Worm (Caenorhabditis elegans) whole organism, L4 larva: ENCODE measurements around the gene frm-7.

Experiments
- F10B5.3 ChIP-seq: sonication (generic microtip); optimal IDR thresholded peaks from 2 replicates; lab custom pipeline; 2016; ENCODE audit warnings: mild to moderate bottlenecking, missing genetic modification characterization, missing compliant biosample characterization
- F44E2.7 ChIP-seq: fragments of 200-800 bp; sonication (Bioruptor generic); IDR thresholded peaks from 2 replicates; pipeline ENCODE4 v2.1.2; 2022; ENCODE audit warnings: missing genetic modification characterization, missing compliant biosample characterization
- R02D3.7 ChIP-seq: fragments of 150-350 bp; sonication (generic microtip); optimal IDR thresholded peaks from 3 replicates; lab custom pipeline; 2014; ENCODE audit warnings: missing biosample characterization, missing genetic modification characterization
- T20F7.1 ChIP-seq: fragments of 200-800 bp; sonication (Bioruptor generic); optimal IDR thresholded peaks from 2 replicates; lab custom pipeline; 2018; ENCODE audit warnings: mild to moderate bottlenecking, missing genetic modification characterization, missing compliant biosample characterization
- ZK337.2 ChIP-seq: fragments of 200-800 bp; sonication (Bioruptor generic); IDR thresholded peaks from 2 replicates; pipeline ENCODE4 v1.3.6; 2022; ENCODE audit warnings: missing genetic modification reagents, missing genetic modification characterization, missing compliant biosample characterization
- aha-1 ChIP-seq: fragments of 150-350 bp; peaks from one replicate; lab custom pipeline; 2014; ENCODE audit warnings: missing biosample characterization, missing genetic modification characterization
- arid-1 ChIP-seq: fragments of 200-800 bp; sonication (Bioruptor generic); conservative IDR thresholded peaks from 2 replicates; pipeline ENCODE4 v1.3.6; 2022; ENCODE audit warnings: missing genetic modification reagents, missing genetic modification characterization, missing compliant biosample characterization
- cey-2 ChIP-seq: sonication (generic microtip); optimal IDR thresholded peaks from 3 replicates; lab custom pipeline; 2017; ENCODE audit warnings: missing genetic modification characterization, mild to moderate bottlenecking, missing compliant biosample characterization, antibody characterized with exemption, borderline replicate concordance; ENCODE audit not compliant: insufficient read depth
- daf-16 ChIP-seq, 3 experiments: sonication (generic microtip); optimal IDR thresholded peaks; 2 replicates each; lab custom pipeline; 2016 to 2017; ENCODE audit warnings: missing genetic modification characterization in 3 of 3, missing genetic modification reagents in 3 of 3, mild to moderate bottlenecking in 2 of 3, missing compliant biosample characterization in 2 of 3, missing biosample characterization in 1 of 3, moderate library complexity in 1 of 3
- daf-19 ChIP-seq: fragments of 200-800 bp; sonication (Bioruptor generic); conservative IDR thresholded peaks from 2 replicates; pipeline ENCODE4 v1.3.6; 2022; ENCODE audit warnings: missing genetic modification characterization, missing compliant biosample characterization
- dmd-6 ChIP-seq: fragments of 200-800 bp; sonication (Bioruptor generic); IDR thresholded peaks from 2 replicates; pipeline ENCODE4 v1.3.6; 2022; ENCODE audit warnings: missing genetic modification reagents, missing genetic modification characterization, missing compliant biosample characterization
- dmd-8 ChIP-seq: fragments of 200-800 bp; sonication (Bioruptor generic); IDR thresholded peaks from 2 replicates; pipeline ENCODE4 v1.3.6; 2022; ENCODE audit warnings: missing genetic modification characterization, missing compliant biosample characterization
- dmd-9 ChIP-seq: fragments of 200-800 bp; sonication (Bioruptor generic); IDR thresholded peaks from 2 replicates; pipeline ENCODE4 v1.3.6; 2022; ENCODE audit warnings: missing genetic modification reagents, missing genetic modification characterization, missing compliant biosample characterization
- dpl-1 ChIP-seq: fragments of 150-350 bp; optimal IDR thresholded peaks from 2 replicates; lab custom pipeline; 2014; ENCODE audit warnings: missing biosample characterization, missing genetic modification reagents, missing genetic modification characterization
- dve-1 ChIP-seq: sonication (generic microtip); optimal IDR thresholded peaks from 2 replicates; lab custom pipeline; 2017; ENCODE audit warnings: antibody characterized with exemption, mild to moderate bottlenecking, missing genetic modification characterization, missing compliant biosample characterization; ENCODE audit not compliant: insufficient read depth
- egl-43 ChIP-seq: fragments of 200-800 bp; sonication (Bioruptor generic); IDR thresholded peaks from 2 replicates; pipeline ENCODE4 v1.3.6; 2022; ENCODE audit warnings: missing genetic modification reagents, missing genetic modification characterization, missing compliant biosample characterization
- fkh-10 ChIP-seq: fragments of 150-350 bp; optimal IDR thresholded peaks from 2 replicates; lab custom pipeline; 2014; ENCODE audit warnings: missing biosample characterization, missing genetic modification reagents, missing genetic modification characterization
- hif-1 ChIP-seq, 2 experiments: sonication (generic microtip); optimal IDR thresholded peaks; 2 replicates each; lab custom pipeline; 2016 to 2017; ENCODE audit warnings: missing compliant biosample characterization in 2 of 2, missing genetic modification characterization in 2 of 2, missing genetic modification reagents in 2 of 2, missing genotype in 2 of 2, mild to moderate bottlenecking in 1 of 2
- hlh-11 ChIP-seq: fragments of 200-800 bp; sonication (Bioruptor generic); optimal IDR thresholded peaks from 2 replicates; lab custom pipeline; 2018; ENCODE audit warnings: mild to moderate bottlenecking, missing genetic modification characterization, missing compliant biosample characterization
- hmg-1.1 ChIP-seq: fragments of 200-800 bp; sonication (Bioruptor generic); IDR thresholded peaks from 2 replicates; pipeline ENCODE4 v1.3.6; 2022; ENCODE audit warnings: missing genetic modification reagents, missing genetic modification characterization, missing compliant biosample characterization
- jun-1 ChIP-seq: fragments of 150-350 bp; optimal IDR thresholded peaks from 2 replicates; lab custom pipeline; 2014; ENCODE audit warnings: missing biosample characterization, missing genetic modification reagents, missing genetic modification characterization
- lin-38 ChIP-seq: fragments of 200-800 bp; sonication (Bioruptor generic); IDR thresholded peaks from 2 replicates; pipeline ENCODE4 v1.3.6; 2022; ENCODE audit warnings: missing genetic modification reagents, missing genetic modification characterization, missing compliant biosample characterization
- lsy-2 ChIP-seq, 2 experiments: fragments of 150-350 bp in 1 of 2; sonication (generic microtip) in 1 of 2; optimal IDR thresholded peaks; 2 replicates each; lab custom pipeline; 2014 to 2017; ENCODE audit warnings: missing biosample characterization in 2 of 2, missing genetic modification characterization in 2 of 2
- mdl-1 ChIP-seq, 2 experiments: fragments of 150-350 bp in 1 of 2; sonication (generic microtip) in 1 of 2; optimal IDR thresholded peaks; 2 replicates each; lab custom pipeline; 2014 to 2017; ENCODE audit warnings: missing biosample characterization in 2 of 2, missing genetic modification characterization in 2 of 2
- mep-1 ChIP-seq: fragments of 150-350 bp; sonication (generic microtip); optimal IDR thresholded peaks from 3 replicates; lab custom pipeline; 2014; ENCODE audit warnings: missing biosample characterization, missing genetic modification characterization
- mes-2 ChIP-seq: sonication (generic microtip); optimal IDR thresholded peaks from 2 replicates; lab custom pipeline; 2016; ENCODE audit warnings: missing genotype, mild to moderate bottlenecking, missing genetic modification characterization, missing compliant biosample characterization; ENCODE audit not compliant: poor library complexity, severe bottlenecking
- nhr-10 ChIP-seq: fragments of 150-350 bp; optimal IDR thresholded peaks from 2 replicates; lab custom pipeline; 2014; ENCODE audit warnings: missing biosample characterization, missing genetic modification characterization
- nhr-102 ChIP-seq: sonication (generic microtip); optimal IDR thresholded peaks from 2 replicates; lab custom pipeline; 2016; ENCODE audit warnings: mild to moderate bottlenecking, missing genetic modification characterization, moderate library complexity, missing compliant biosample characterization
- nhr-28 ChIP-seq: fragments of 150-350 bp; optimal IDR thresholded peaks from 2 replicates; lab custom pipeline; 2014; ENCODE audit warnings: missing biosample characterization, missing genetic modification characterization
- nhr-48 ChIP-seq: sonication (generic microtip); optimal IDR thresholded peaks from 2 replicates; lab custom pipeline; 2016; ENCODE audit warnings: mild to moderate bottlenecking, missing genetic modification characterization, missing compliant biosample characterization
- nhr-6 ChIP-seq: fragments of 150-350 bp; optimal IDR thresholded peaks from 2 replicates; lab custom pipeline; 2014; ENCODE audit warnings: missing biosample characterization, missing genetic modification characterization
- nhr-76 ChIP-seq: fragments of 150-350 bp; optimal IDR thresholded peaks from 2 replicates; lab custom pipeline; 2014; ENCODE audit warnings: missing biosample characterization, missing genetic modification characterization
- nhr-77 ChIP-seq: fragments of 150-350 bp; optimal IDR thresholded peaks from 2 replicates; lab custom pipeline; 2014; ENCODE audit warnings: missing biosample characterization, missing genetic modification characterization
- php-3 ChIP-seq: fragments of 200-800 bp; sonication (Bioruptor generic); IDR thresholded peaks from 2 replicates; pipeline ENCODE4 v1.3.6; 2022; ENCODE audit warnings: missing genetic modification reagents, missing genetic modification characterization, missing compliant biosample characterization
- pqm-1 ChIP-seq: sonication (generic microtip); optimal IDR thresholded peaks from 2 replicates; lab custom pipeline; 2017; ENCODE audit warnings: missing biosample characterization, missing genetic modification characterization
- rbr-2 ChIP-seq: sonication (generic microtip); optimal IDR thresholded peaks from 2 replicates; lab custom pipeline; 2016; ENCODE audit warnings: missing genotype, missing genetic modification characterization, missing compliant biosample characterization
- spr-3 ChIP-seq: fragments of 200-800 bp; sonication (Bioruptor generic); optimal IDR thresholded peaks from 2 replicates; lab custom pipeline; 2018; ENCODE audit warnings: mild to moderate bottlenecking, missing genetic modification characterization, missing compliant biosample characterization
- tag-97 ChIP-seq: fragments of 200-800 bp; sonication (Bioruptor generic); IDR thresholded peaks from 2 replicates; pipeline ENCODE4 v1.3.6; 2022; ENCODE audit warnings: missing genetic modification characterization, missing compliant biosample characterization
- tra-1 ChIP-seq: fragments of 200-800 bp; sonication (Bioruptor generic); IDR thresholded peaks from 2 replicates; pipeline ENCODE4 v1.3.6; 2022; ENCODE audit warnings: missing genetic modification reagents, missing genetic modification characterization, missing compliant biosample characterization
- unc-130 ChIP-seq: sonication (generic microtip); optimal IDR thresholded peaks from 2 replicates; lab custom pipeline; 2016; ENCODE audit warnings: missing genetic modification reagents, missing genetic modification characterization, missing compliant biosample characterization
- unc-39 ChIP-seq: sonication (generic microtip); optimal IDR thresholded peaks from 2 replicates; lab custom pipeline; 2017; ENCODE audit warnings: missing biosample characterization, missing genetic modification characterization
- unc-62 ChIP-seq, 3 experiments: fragments of 150-350 bp in 1 of 3; sonication (generic microtip); optimal IDR thresholded peaks in 2 of 3; peaks in 1 of 3; 1 replicate in 1 of 3; 2 replicates in 2 of 3; lab custom pipeline; 2014 to 2017; ENCODE audit warnings: missing biosample characterization in 3 of 3, missing genetic modification characterization in 3 of 3, missing genetic modification reagents in 3 of 3, missing genotype in 1 of 3
- zag-1 ChIP-seq: fragments of 150-350 bp; optimal IDR thresholded peaks from 2 replicates; lab custom pipeline; 2014; ENCODE audit warnings: missing biosample characterization, missing genetic modification characterization
- zip-11 ChIP-seq: fragments of 200-800 bp; sonication (Bioruptor generic); IDR thresholded peaks from 2 replicates; pipeline ENCODE4 v1.3.6; 2022; ENCODE audit warnings: missing genetic modification characterization, missing compliant biosample characterization
- zip-2 ChIP-seq: fragments of 150-350 bp; optimal IDR thresholded peaks from 2 replicates; lab custom pipeline; 2014; ENCODE audit warnings: missing biosample characterization, missing genetic modification characterization

The frm-7 gene

ce11 chrV:12296794-12297193 lies 5.5 kb upstream of the frm-7 start (continued):
- no peak for TF ChIP-seq daf-19

DNA sequence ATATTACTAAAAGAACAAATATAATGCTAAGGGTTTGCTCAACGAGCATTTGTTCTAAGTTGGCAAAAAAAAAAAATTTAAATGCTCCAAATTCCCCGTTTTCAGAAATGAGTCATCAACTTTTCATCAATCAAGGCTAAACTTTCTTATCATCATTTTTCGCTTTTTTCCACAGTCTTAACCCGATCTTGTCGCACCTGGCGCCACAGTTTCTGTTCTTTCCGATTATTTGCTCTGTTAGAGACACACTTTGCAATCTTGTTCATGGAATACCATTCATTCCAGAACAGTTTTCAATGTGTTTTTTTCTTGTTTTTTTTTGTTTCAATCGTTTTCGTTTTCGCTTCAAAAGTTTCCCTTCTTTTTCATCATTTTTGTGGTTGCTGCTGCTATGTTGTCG lies 4.1 kb upstream of the frm-7 start:
- TF ChIP-seq cey-2 (no peak), zag-1 (tag; lab: Kevin White, UChicago) (no peak), nhr-28 (peak; percentile 48), nhr-76 (tag; lab: Kevin White, UChicago) (no peak), T20F7.1 (GFP tag; lab: Kevin White, UChicago) (no peak), php-3 (GFP tag; lab: Robert Waterston, UW) (no peak), ZK337.2 (no peak), unc-39 (tag; lab: Kevin White, UChicago) (no peak), dmd-6 (GFP tag; lab: Robert Waterston, UW) (peak; percentile 42; the same call in 1 of the 2 replicates), daf-16 (GFP tag; optimal IDR thresholded peaks at IDR 0.05; lab: Kevin White, UChicago) (no peak), daf-16 (tag; optimal IDR thresholded peaks at IDR 0.05; lab: Kevin White, UChicago) (peak; percentile 29), jun-1 (tag; lab: Kevin White, UChicago) (no peak), aha-1 (tag; lab: Kevin White, UChicago) (peak; percentile 70), hif-1 (tag; optimal IDR thresholded peaks at IDR 0.05; lab: Kevin White, UChicago) (no peak), unc-62 (GFP tag; optimal IDR thresholded peaks at IDR 0.05 in 1 of 2; lab: Kevin White, UChicago) (peak in 1 of 2 experiments; percentile 83), unc-62 (tag; optimal IDR thresholded peaks at IDR 0.05; lab: Kevin White, UChicago) (no peak), nhr-77 (no peak), nhr-10 (no peak), dpl-1 (no peak), hlh-11 (tag; lab: Kevin White, UChicago) (peak; percentile 10), lin-38 (GFP tag; lab: Robert Waterston, UW) (no peak), dve-1 (tag; lab: Kevin White, UChicago) (peak; percentile 40), pqm-1 (tag; lab: Kevin White, UChicago) (peak; percentile 83), F10B5.3 (tag; lab: Kevin White, UChicago) (no peak), tag-97 (GFP tag; lab: Robert Waterston, UW) (no peak), fkh-10 (GFP tag; lab: Kevin White, UChicago) (no peak), F44E2.7 (GFP tag; lab: Robert Waterston, UW) (no peak), lsy-2 (tag; optimal IDR thresholded peaks at IDR 0.05; lab: Kevin White, UChicago) (no peak), dmd-9 (GFP tag; lab: Robert Waterston, UW) (no peak), dmd-8 (no peak), mdl-1 (tag; optimal IDR thresholded peaks at IDR 0.05; lab: Kevin White, UChicago) (no peak), spr-3 (no peak), daf-19 (no peak), zip-2 (tag; lab: Kevin White, UChicago) (no peak), zip-11 (GFP tag; lab: Robert Waterston, UW) (no peak)

- peak; percentile 23 for TF ChIP-seq hlh-11 (tag; lab: Kevin White, UChicago)
- TF ChIP-seq unc-130 (GFP tag; lab: Kevin White, UChicago), result no peak
Measured at ce11 chrV:12299244-12299766, 3.0 kb upstream of the frm-7 start.

- TF ChIP-seq arid-1 (GFP tag; lab: Robert Waterston, UW), result 0 out of 2 replicates have a peak, but pooled peaks have one; percentile 31
- TF ChIP-seq egl-43 (GFP tag; lab: Robert Waterston, UW), result no peak
- TF ChIP-seq dpl-1, result peak; percentile 30
- peak; percentile 46 for TF ChIP-seq cey-2
- TF ChIP-seq rbr-2 (tag; lab: Kevin White, UChicago), result peak; percentile 26
- peak; percentile 52 to 77 for TF ChIP-seq lsy-2 (tag; optimal IDR thresholded peaks at IDR 0.05; lab: Kevin White, UChicago)
- TF ChIP-seq mes-2 (tag; lab: Kevin White, UChicago), result peak; percentile 65
- peak; percentile 36 for TF ChIP-seq nhr-48 (tag; lab: Kevin White, UChicago)
- TF ChIP-seq nhr-102, result peak; percentile 20
- no peak for TF ChIP-seq unc-130 (GFP tag; lab: Kevin White, UChicago)
- TF ChIP-seq tra-1, result peak; percentile 42; the same call in 1 of the 2 replicates
- peak; percentile 80 for TF ChIP-seq mep-1 (tag; lab: Kevin White, UChicago)
- TF ChIP-seq jun-1 (tag; lab: Kevin White, UChicago), result peak; percentile 49
- TF ChIP-seq R02D3.7 (tag; lab: Kevin White, UChicago), result no peak
- peak in 1 of 2 experiments; percentile 84 for TF ChIP-seq mdl-1 (tag; optimal IDR thresholded peaks at IDR 0.05; lab: Kevin White, UChicago)
- TF ChIP-seq nhr-6 (tag; lab: Kevin White, UChicago), result peak; percentile 98
- TF ChIP-seq hmg-1.1 (GFP tag; lab: Robert Waterston, UW), result peak; percentile 67
Measured at ce11 chrV:12300166-12300565, 2.1 kb upstream of the frm-7 start.
